In genomic region chrV:9443748-9444147, ce11 we compare ENCODE assay signal across 3 worm cellular contexts.
A peak's percentile ranks its signal among the peaks of the same experiment; 100 is the strongest.
TF ChIP-seq lines count a peak whose summit lies in the region.

wdr-62 (plus strand) TSS chrV:9444048.

TF ChIP-seq in whole organism, L1 larva, 84 proteins besides CTCF, POLR2A, EP300 and RAD21:
- TF ChIP-seq lin-14 (GFP tag; optimal IDR thresholded peaks at IDR 0.05; lab: Kevin White, UChicago) (peak; percentile 33), nhr-85 (tag; lab: Kevin White, UChicago) (peak; percentile 40), unc-130 (tag; optimal IDR thresholded peaks at IDR 0.05; lab: Kevin White, UChicago) (no peak), blmp-1 (tag; optimal IDR thresholded peaks at IDR 0.05; lab: Kevin White, UChicago) (peak; percentile 76), ceh-82 (tag; optimal IDR thresholded peaks at IDR 0.05; lab: Kevin White, UChicago) (no peak), mef-2 (tag; optimal IDR thresholded peaks at IDR 0.05; lab: Kevin White, UChicago) (no peak), fkh-10 (GFP tag; optimal IDR thresholded peaks at IDR 0.05; lab: Kevin White, UChicago) (no peak), unc-86 (tag; optimal IDR thresholded peaks at IDR 0.05; lab: Kevin White, UChicago) (no peak), nhr-84 (tag; optimal IDR thresholded peaks at IDR 0.05; lab: Kevin White, UChicago) (no peak), nhr-12 (tag; optimal IDR thresholded peaks at IDR 0.05; lab: Kevin White, UChicago) (no peak), dsc-1 (tag; optimal IDR thresholded peaks at IDR 0.05; lab: Kevin White, UChicago) (no peak), nhr-28 (tag; optimal IDR thresholded peaks at IDR 0.05; lab: Kevin White, UChicago) (no peak), nhr-237 (tag; optimal IDR thresholded peaks at IDR 0.05; lab: Kevin White, UChicago) (no peak)

TF ChIP-seq in whole organism, L2 larva, 48 proteins besides CTCF, POLR2A, EP300 and RAD21:
- no peak for TF ChIP-seq Y55F3AM.14 (GFP tag; optimal IDR thresholded peaks at IDR 0.05; lab: Kevin White, UChicago)
- TF ChIP-seq gmeb-1 (tag; optimal IDR thresholded peaks at IDR 0.05; lab: Kevin White, UChicago): no peak
- no peak for TF ChIP-seq peb-1 (tag; optimal IDR thresholded peaks at IDR 0.05; lab: Kevin White, UChicago)
- TF ChIP-seq nhr-6 (tag; optimal IDR thresholded peaks at IDR 0.05; lab: Kevin White, UChicago): no peak
- TF ChIP-seq nhr-25 (tag; optimal IDR thresholded peaks at IDR 0.05; lab: Kevin White, UChicago): peak; percentile 4

TF ChIP-seq in whole organism, L4 larva, 104 proteins besides CTCF, POLR2A, EP300 and RAD21:
- TF ChIP-seq unc-62 (GFP tag; optimal IDR thresholded peaks at IDR 0.05 in 1 of 2; lab: Kevin White, UChicago) (peak in 1 of 2 experiments; percentile 57), unc-62 (tag; optimal IDR thresholded peaks at IDR 0.05; lab: Kevin White, UChicago) (no peak), aha-1 (tag; lab: Kevin White, UChicago) (peak; percentile 48), mdl-1 (tag; optimal IDR thresholded peaks at IDR 0.05; lab: Kevin White, UChicago) (no peak)
TF ChIP-seq in whole organism, L4 larva: peak in this region for 2.

Comparison
In these comparisons a context has a peak if more than half of its experiments do, and no peak if none do; other contexts are left out.
1. Of the 29 proteins assayed by ChIP-seq in both whole organism, L4 larva and whole organism, L1 larva: peak only in whole organism, L4 larva: aha-1; only in whole organism, L1 larva: none; in both: none; in neither: 27; mixed calls (peak in some experiments, not most) for 1.